Fruit fly (Drosophila melanogaster) whole organism, adult: ENCODE data around the gene eg.

Experiments
- CG12768 ChIP-seq: fragments of 200-800 bp; sonication (Bioruptor generic); optimal IDR thresholded peaks from 2 replicates; lab custom pipeline; 2017; ENCODE audit warnings: missing biosample characterization, missing genetic modification characterization, mild to moderate bottlenecking, moderate library complexity, missing genetic modification reagents
- CG14711 ChIP-seq: fragments of 200-800 bp; sonication (Bioruptor generic); optimal IDR thresholded peaks from 2 replicates; lab custom pipeline; 2018; ENCODE audit warnings: missing biosample characterization, mild to moderate bottlenecking, missing genetic modification characterization, moderate library complexity
- CG1620 ChIP-seq: fragments of 200-800 bp; sonication (Bioruptor generic); optimal IDR thresholded peaks from 2 replicates; lab custom pipeline; 2016; ENCODE audit warnings: missing biosample characterization, missing genetic modification characterization
- CG33017 ChIP-seq: fragments of 200-800 bp; sonication (Bioruptor generic); optimal IDR thresholded peaks from 2 replicates; lab custom pipeline; 2018; ENCODE audit warnings: missing biosample characterization, mild to moderate bottlenecking, missing genetic modification characterization, moderate library complexity
- CG7101 ChIP-seq: fragments of 200-800 bp; sonication (Bioruptor generic); optimal IDR thresholded peaks from 2 replicates; lab custom pipeline; 2018; ENCODE audit warnings: missing biosample characterization, mild to moderate bottlenecking, missing genetic modification characterization, moderate library complexity
- Clk ChIP-seq: fragments of 200-800 bp; sonication (Bioruptor generic); optimal IDR thresholded peaks from 2 replicates; lab custom pipeline; 2017; ENCODE audit warnings: missing biosample characterization, missing genetic modification characterization
- Crg-1 ChIP-seq: fragments of 200-800 bp; sonication (Bioruptor generic); optimal IDR thresholded peaks from 2 replicates; lab custom pipeline; 2016; ENCODE audit warnings: missing biosample characterization, missing genetic modification characterization
- bab1 ChIP-seq: fragments of 200-800 bp; sonication (Bioruptor generic); optimal IDR thresholded peaks from 3 replicates; lab custom pipeline; 2019; ENCODE audit warnings: missing biosample characterization, mild to moderate bottlenecking, missing genetic modification characterization, moderate library complexity
- cic ChIP-seq: fragments of 200-800 bp; sonication (Bioruptor generic); optimal IDR thresholded peaks from 2 replicates; lab custom pipeline; 2017; ENCODE audit warnings: missing biosample characterization, mild to moderate bottlenecking, missing genetic modification characterization, moderate library complexity
- cnc ChIP-seq, 2 experiments: fragments of >200 bp; optimal IDR thresholded peaks; 2 replicates each; lab custom pipeline; 2017
- kay ChIP-seq: fragments of 200-800 bp; sonication (Bioruptor generic); peaks from one replicate; lab custom pipeline; 2016; ENCODE audit warnings: missing biosample characterization, missing genetic modification characterization, borderline replicate concordance
- ovo ChIP-seq: fragments of 200-800 bp; sonication (Bioruptor generic); optimal IDR thresholded peaks from 2 replicates; lab custom pipeline; 2016; ENCODE audit warnings: missing biosample characterization, missing genetic modification characterization
- pad ChIP-seq: fragments of 200-800 bp; sonication (Bioruptor generic); optimal IDR thresholded peaks from 3 replicates; lab custom pipeline; 2017; ENCODE audit warnings: missing biosample characterization, missing genetic modification characterization, mild to moderate bottlenecking, moderate library complexity, missing genetic modification reagents
- tj ChIP-seq: fragments of 200-800 bp; sonication (Bioruptor generic); optimal IDR thresholded peaks from 3 replicates; lab custom pipeline; 2017; ENCODE audit warnings: missing biosample characterization, mild to moderate bottlenecking, missing genetic modification characterization, moderate library complexity

DNA sequence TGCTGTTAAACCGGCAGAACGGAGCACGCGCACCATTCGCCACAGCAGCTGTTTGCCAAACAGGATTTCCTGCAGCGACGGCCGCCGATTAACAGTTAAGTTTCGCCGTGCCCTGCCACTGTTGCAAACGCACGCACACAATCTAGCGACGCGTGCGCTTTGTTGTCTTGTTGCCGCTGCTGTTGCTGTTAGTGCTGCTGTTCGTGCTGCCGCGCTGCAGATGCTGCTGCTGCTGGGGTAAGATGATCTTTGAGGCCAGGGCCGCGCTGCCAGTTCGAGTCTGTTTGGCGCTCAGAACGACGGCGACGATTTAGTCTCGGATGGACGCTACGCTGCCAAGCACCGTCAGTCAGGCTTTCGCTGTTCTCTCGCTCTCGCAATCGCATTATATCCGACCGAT, at the start of gene eg:
- no peak for TF ChIP-seq Crg-1 (GFP tag; lab: Kevin White, UChicago)
- no peak for TF ChIP-seq tj (GFP tag; lab: Kevin White, UChicago)
- TF ChIP-seq pad: no peak
- TF ChIP-seq Clk (GFP tag; lab: Kevin White, UChicago): no peak
- no peak for TF ChIP-seq CG1620 (GFP tag; lab: Kevin White, UChicago)
- no peak for TF ChIP-seq bab1 (GFP tag; lab: Kevin White, UChicago)
- no peak for TF ChIP-seq CG33017 (tag; lab: Kevin White, UChicago)
- TF ChIP-seq CG14711 (tag; lab: Kevin White, UChicago): no peak
- no peak for TF ChIP-seq kay (GFP tag; lab: Kevin White, UChicago)
- no peak for TF ChIP-seq cic
- no peak for TF ChIP-seq ovo (GFP tag; lab: Kevin White, UChicago)
- no peak for TF ChIP-seq CG7101
- TF ChIP-seq CG12768: no peak
- TF ChIP-seq cnc (optimal IDR thresholded peaks at IDR 0.05; lab: Kevin White, UChicago): no peak
